Fruit fly (Drosophila melanogaster): Measurements from ENCODE around the gene Prm.

The Prm gene

DNA sequence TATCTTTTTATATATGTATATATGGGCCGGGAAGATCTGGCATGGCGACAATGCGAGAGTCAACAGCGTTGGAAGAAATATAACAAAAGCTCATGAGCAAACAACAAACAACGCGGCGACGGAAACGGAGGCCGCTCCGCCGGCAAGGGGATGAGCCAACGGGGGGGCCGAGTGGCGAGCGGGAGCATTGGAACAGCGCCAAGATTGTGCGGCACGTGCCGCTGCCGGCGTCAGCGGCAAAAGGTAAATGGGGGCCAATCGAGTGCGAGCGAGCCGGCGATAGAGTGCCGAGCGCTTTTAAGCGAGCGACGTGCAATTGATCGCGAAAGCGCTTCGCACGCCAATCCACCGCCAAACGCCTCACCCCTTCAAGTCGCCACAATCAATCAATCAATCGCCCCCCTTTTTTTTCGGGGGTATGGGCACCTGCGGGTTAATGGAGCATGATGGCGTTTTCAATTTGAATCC is 48.6 kb downstream of the Prm start:
- peak; percentile 84 for TF ChIP-seq noc (tag; optimal IDR thresholded peaks at IDR 0.05)

DNA sequence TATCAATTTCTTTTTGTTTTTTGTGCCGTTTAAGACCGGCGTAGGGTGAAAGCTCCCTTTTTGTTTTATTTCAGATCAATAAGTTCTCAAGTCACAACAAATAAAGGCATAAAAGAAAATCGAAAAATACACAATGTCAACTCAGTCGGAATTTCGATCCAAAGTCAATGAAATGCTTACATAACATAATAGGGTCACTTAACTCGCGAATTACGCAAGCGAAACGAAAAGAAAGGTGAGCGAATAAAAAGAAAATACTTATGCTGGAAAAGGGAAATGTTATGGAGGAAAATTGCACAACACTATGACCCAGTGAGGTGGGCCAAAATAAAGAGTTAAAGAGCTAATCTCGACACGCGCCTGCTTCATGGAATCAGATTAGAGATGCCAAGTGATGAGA is 49.2 kb downstream of the Prm start:
- no peak for TF ChIP-seq noc (tag; optimal IDR thresholded peaks at IDR 0.05)

DNA sequence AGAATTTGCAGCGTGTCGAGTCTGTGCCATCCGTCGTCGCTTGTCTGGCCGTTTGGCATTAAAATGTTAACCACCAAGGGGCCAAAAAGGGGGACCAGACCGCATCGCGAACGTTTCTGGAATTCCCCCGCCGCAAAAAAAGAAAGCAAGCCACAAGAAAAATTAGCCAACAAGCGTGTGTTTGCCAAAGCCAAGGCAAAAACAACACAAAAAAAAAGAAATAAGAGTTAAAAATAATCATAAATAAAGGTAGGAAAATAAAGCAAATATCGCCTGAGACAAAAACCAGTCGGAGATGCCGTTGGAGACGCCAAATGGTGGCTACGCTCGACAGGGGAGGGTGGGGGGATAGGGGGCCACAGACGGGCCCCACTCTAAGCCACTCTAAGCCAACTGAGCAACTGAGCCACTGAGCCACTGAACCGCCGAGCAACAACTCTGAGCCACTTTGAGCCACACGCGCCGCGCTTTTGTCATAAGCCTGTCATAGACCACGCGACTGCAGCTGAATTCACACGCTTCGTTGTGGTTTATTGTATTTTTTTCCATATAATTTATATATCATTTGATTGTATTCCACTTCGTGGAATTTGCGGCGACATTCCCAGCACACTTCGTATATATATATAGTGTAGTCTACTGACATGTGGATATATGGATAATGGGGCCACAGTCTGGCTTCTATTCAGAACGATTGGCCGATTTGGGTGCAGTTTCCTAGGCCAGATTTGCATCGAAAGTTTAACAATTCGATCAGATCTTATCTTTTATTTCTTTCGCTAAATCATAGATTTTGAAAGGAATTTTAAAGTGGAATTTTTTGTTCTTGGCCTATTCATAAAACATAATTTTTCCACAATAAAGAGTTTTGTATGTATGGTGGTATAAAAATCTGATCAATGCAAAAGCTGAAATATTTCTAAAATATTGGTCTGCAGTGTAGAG is 51.3 kb downstream of the Prm start:
- TF ChIP-seq noc (tag; optimal IDR thresholded peaks at IDR 0.05): peak; percentile 50

DNA sequence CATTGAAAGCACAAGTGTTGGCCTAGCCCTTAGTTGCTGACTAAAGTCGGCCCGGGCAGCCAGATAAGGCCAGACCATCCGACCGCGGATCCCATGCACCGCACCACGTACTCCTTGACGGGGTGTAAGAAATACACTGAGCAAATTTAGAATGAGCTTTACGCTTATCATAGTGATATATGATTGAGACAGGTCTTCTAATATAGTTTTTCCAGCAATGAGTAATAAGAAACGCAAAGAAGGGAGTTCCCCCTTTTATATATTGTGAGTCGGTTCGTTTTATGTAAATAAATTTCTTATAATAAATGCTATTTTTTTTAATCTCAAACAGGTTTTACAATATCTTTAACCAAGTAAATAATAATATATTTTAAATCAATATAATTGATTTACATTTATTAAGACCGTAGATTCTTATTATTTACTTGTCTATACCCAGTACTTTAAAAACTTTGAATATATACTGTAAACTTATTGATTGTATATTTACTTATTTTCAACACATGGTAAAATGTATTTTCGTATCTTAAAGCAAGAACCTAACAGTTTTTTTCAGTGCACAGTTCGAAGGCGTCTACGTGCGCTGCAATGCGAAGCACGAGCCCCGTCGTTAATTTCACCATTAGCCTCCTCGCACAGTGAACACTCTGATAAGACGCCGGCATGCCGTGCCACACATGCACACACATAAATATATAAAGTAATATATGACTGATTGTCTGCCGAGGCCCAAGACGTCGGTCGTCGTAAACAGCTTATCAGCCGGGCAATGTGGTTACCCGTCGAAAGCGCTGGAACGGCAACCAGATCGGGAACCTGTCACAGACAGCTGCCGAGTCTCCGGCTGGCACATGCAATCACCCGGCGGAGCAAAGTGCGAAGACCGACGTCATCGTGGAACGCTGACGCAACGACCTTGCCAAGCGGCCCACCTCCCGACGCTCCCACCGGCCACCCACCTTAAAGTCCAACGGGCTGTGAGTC is 52.9 kb downstream of the Prm start:
- TF ChIP-seq noc (tag; optimal IDR thresholded peaks at IDR 0.05): peak; percentile 76

DNA sequence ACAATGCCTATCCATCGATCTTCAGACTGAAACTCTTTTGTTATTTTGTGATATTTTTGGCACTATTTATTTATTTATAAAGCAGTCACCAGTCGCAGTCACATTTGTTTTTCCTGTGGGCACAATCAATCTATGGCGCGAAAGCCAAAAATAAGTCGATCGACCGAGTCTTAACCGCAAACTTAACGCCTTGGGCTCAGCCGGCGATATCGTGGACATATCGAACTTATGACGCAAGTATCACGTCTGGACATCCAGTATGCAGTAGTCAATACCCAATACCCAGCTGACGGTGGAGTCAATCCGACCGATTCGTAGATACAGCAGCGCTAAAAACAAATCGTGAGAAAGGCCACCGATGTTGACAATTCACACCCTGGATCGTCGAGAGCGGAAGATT is 54.5 kb downstream of the Prm start:
- no peak for TF ChIP-seq noc (tag; optimal IDR thresholded peaks at IDR 0.05)

DNA sequence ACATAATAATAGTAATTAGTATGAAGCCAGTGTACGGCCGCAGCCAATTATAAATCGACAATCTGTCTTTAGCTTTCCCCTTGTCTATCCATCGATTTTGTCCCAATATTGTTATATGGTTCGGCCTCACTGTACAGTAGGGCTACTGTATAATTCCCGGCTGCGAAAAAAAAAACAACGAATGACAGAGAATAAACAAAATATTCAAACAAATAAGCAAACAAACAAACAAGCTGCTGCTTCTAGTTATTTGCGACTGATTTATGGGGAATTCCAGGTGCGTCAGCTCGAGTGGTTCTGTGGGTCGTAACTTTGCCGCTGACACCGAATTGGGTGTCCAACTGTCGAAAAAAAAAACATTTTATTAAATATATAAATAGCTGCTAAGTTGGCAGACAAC is 55.4 kb downstream of the Prm start:
- TF ChIP-seq noc (tag; optimal IDR thresholded peaks at IDR 0.05): no peak

DNA sequence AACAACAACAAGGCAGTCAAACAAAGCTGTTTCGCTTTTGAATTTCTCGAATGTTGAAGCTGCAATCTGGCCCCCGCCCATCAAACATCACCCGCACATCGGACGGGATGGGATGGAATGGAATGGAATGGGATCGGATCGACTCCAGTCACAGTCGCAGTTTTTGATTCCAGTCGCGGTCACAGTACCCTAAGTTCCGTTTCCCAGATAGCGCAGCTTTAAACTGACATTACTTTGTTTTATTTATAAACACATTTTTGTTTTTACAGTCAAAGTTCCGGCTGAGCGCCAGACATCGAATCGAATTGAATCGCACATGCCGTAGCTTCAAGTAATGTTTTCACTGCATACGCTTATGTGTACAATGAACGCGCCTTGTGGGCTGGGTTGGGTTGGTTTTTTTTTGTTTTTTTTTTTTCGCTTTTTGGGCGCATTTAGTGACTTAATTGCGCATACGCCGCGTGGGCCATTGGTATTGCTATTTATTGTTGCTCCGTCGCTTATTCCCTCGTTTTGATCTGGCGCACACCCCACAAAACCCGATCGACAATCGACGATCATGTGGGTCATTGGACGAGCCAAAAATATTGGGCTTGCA is 56.3 kb downstream of the Prm start:
- peak; percentile 1 for TF ChIP-seq noc (tag; optimal IDR thresholded peaks at IDR 0.05)

DNA sequence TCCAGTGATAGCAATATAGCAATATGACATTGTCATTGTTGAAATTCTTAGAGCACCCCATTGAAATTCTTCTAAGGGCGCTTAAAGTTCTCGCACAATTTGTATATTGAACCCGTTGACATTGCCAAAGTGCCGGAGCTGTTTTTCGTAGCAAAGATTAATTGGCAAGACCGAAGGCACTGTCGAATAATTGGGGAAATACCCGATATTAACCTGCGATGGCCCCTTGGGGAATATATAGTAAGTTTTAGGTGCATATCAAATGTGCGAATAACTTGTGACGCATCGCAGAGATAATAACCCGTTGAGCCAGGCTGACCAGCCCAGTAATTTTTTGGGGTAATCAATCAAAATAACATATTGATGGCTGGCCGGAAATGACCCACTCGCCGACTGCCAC is 58.5 kb downstream of the Prm start:
- no peak for TF ChIP-seq noc (tag; optimal IDR thresholded peaks at IDR 0.05)

DNA sequence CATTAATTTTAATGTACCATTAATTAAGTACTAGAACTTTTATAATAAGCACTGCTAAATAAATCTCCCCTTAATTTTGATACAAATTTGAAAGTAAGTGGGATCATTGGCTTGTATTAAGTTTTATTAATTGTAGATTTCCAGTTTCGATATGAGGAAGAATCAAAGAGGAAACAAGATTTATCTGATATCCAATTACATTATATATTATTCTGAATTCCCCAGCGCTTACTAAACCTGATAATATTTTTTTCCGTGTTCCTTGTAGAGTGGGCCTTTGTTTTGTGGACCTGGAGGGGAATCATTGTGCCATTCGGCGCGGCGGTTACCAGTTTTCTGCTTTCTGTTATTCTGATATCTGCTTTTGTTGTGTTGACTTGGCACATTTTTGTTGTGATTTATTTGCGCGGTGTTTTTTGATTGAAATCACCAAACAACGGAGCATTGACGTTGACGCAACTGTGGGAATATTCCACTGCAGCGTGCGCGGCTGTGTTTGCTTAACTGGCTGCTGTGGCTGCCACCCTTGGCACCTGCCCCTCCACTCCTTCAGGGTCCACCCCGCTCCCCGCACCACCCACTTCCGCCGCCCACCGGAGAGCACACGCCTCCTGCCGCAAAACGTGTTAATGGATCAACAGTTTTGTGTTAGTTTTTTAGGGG is 60.6 kb downstream of the Prm start:
- no peak for TF ChIP-seq noc (tag; optimal IDR thresholded peaks at IDR 0.05)

DNA sequence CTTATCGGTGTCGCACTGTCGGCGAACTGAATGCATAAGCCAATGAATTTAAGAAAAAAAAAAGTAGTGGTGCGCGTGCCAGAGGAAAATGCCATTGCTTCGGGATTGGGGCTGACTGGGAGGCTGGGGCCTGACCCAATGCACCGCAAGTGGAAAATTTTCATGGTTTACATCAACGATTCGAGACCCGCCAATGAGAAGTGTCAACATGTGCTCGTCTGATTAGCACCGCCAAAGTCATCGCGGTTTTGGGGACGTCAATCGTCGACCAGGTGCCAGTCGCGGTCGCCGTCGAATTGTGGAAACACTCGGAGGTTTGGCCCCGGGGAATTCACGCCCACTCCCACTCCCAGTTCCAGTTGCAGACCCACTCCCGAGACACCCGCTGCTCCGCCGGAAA is 61.3 kb downstream of the Prm start:
- TF ChIP-seq noc (tag; optimal IDR thresholded peaks at IDR 0.05): no peak
